Worm (Caenorhabditis elegans): ENCODE results near the gene npr-31.

The npr-31 gene

ce11 chrII:7144307-7144706 is at the start of gene npr-31:
Gene npr-31, plus strand, starts transcription at chrII:7144607.
- TF ChIP-seq W03F9.2 (tag; optimal IDR thresholded peaks at IDR 0.05) (no peak), him-1 (tag; optimal IDR thresholded peaks at IDR 0.05) (no peak), dao-5 (tag; optimal IDR thresholded peaks at IDR 0.05) (no peak)

- TF ChIP-seq dao-5 (tag; optimal IDR thresholded peaks at IDR 0.05) (no peak), W03F9.2 (tag; optimal IDR thresholded peaks at IDR 0.05) (no peak), him-1 (tag; optimal IDR thresholded peaks at IDR 0.05) (no peak)
These were observed 48.4 kb upstream of the npr-31 start for ce11 chrII:7095970-7096369.

DNA sequence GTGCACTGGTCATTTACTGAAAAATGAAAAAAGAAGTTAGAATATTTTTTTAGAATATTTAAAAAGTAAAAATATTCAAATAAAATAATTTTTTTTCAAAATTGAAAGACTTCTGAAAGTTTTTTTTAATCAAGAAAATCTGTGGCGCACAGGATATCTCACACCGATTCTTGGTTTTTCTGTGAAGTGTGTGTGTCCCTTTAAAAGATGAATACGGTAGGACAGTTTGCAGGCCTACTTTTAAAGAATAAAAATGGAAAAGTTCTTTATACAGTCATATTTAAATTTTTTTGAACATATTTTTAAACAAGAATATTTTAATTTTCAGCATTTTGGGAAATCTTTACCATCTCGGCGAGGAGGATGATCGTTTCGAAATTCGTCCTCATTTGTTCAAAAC is 45.8 kb upstream of the npr-31 start, which contains the start of gene mct-5:
Gene mct-5 (minus strand): TSS at position 16 of the 400 bp plus-strand sequence.
- TF ChIP-seq him-1 (tag; optimal IDR thresholded peaks at IDR 0.05) (no peak), dao-5 (tag; optimal IDR thresholded peaks at IDR 0.05) (no peak), W03F9.2 (tag; optimal IDR thresholded peaks at IDR 0.05) (no peak)

DNA sequence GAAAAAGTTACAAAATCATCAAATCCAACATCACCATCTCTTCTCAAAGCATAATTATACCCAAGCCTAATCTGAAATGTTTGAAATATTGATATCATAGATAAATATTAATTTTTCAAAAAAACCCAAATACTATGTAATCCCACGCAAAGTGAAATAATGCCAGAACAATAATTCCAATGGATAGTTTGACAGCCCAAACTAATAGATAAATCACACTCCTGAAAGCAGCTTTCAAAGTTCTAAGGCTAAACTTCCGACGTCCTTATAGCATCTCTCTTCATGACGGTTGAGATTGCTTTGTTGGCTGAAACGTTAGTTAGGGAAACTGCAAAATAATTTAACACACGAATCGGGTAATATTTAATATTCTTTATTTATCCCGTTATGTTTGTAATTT is 45.2 kb upstream of the npr-31 start:
- TF ChIP-seq dao-5 (tag; optimal IDR thresholded peaks at IDR 0.05) (no peak), W03F9.2 (tag; optimal IDR thresholded peaks at IDR 0.05) (no peak), him-1 (tag; optimal IDR thresholded peaks at IDR 0.05) (no peak)

DNA sequence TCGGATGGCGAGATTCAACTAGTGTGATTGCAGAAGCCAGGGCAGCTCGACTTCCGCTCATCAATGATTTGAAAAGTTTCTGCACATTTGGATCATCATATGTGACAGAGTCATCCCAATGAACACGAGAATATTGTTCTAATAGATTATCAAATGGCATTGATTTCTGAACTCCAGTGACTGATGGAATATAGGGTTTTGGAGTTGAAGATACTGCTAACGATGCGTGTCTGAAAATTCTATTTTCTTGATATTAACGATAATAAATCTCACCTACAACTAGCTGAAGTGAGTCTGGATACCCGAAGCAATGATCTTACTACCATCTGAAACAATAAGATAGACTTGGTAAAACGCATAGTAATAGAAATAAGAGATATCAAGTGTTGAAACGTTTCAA is 43.6 kb upstream of the npr-31 start, which contains the start of gene mmaa-1:
Gene mmaa-1 (minus strand): TSS at position 328 of the 400 bp plus-strand sequence.
- TF ChIP-seq him-1 (tag; optimal IDR thresholded peaks at IDR 0.05) (no peak), W03F9.2 (tag; optimal IDR thresholded peaks at IDR 0.05) (no peak), dao-5 (tag; optimal IDR thresholded peaks at IDR 0.05) (no peak)

ce11 chrII:7102288-7102687 is 42.1 kb upstream of the npr-31 start:
- TF ChIP-seq dao-5 (tag; optimal IDR thresholded peaks at IDR 0.05) (no peak), W03F9.2 (tag; optimal IDR thresholded peaks at IDR 0.05) (no peak), him-1 (tag; optimal IDR thresholded peaks at IDR 0.05) (no peak)

ce11 chrII:7103111-7103510 is 41.3 kb upstream of the npr-31 start:
- TF ChIP-seq dao-5 (tag; optimal IDR thresholded peaks at IDR 0.05) (no peak), W03F9.2 (tag; optimal IDR thresholded peaks at IDR 0.05) (no peak), him-1 (tag; optimal IDR thresholded peaks at IDR 0.05) (no peak)

- TF ChIP-seq W03F9.2 (tag; optimal IDR thresholded peaks at IDR 0.05) (peak; percentile 86), dao-5 (tag; optimal IDR thresholded peaks at IDR 0.05) (no peak), him-1 (tag; optimal IDR thresholded peaks at IDR 0.05) (peak; percentile 37)
These were observed 39.4 kb upstream of the npr-31 start, which contains the start of the genes farl-11 and rpl-33 for ce11 chrII:7104794-7105613. Gene farl-11, minus strand, starts transcription at chrII:7105035. Gene rpl-33, plus strand, starts transcription at chrII:7105563.

ce11 chrII:7106313-7106712 is 38.1 kb upstream of the npr-31 start:
- TF ChIP-seq W03F9.2 (tag; optimal IDR thresholded peaks at IDR 0.05) (no peak), him-1 (tag; optimal IDR thresholded peaks at IDR 0.05) (no peak), dao-5 (tag; optimal IDR thresholded peaks at IDR 0.05) (no peak)

DNA sequence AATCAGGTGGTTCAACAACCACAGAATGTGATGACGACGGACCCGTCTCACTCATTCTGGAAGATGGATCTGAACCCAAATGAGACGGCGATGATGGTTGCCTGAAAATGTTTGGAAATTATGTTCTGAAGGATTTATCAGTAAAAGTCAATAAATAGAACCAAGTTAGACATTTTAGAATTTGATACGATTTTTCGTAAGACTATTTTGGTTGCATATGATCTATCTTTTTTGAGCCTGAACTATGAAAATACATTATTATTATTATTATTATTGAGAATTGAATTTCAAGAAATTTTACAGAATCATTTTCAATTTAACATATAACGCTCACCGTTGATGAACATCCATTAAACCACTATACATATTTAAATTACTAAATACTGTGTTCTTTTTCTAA is 34.5 kb upstream of the npr-31 start, which contains the start of gene F10E7.9:
Gene F10E7.9 (minus strand): TSS at position 101 of the 400 bp plus-strand sequence.
- TF ChIP-seq W03F9.2 (tag; optimal IDR thresholded peaks at IDR 0.05) (no peak), dao-5 (tag; optimal IDR thresholded peaks at IDR 0.05) (no peak), him-1 (tag; optimal IDR thresholded peaks at IDR 0.05) (no peak)

- no peak for TF ChIP-seq him-1 (tag; optimal IDR thresholded peaks at IDR 0.05)
- TF ChIP-seq W03F9.2 (tag; optimal IDR thresholded peaks at IDR 0.05) = no peak
- TF ChIP-seq dao-5 (tag; optimal IDR thresholded peaks at IDR 0.05) = no peak
These were observed 33.3 kb upstream of the npr-31 start for ce11 chrII:7111012-7111656.

ce11 chrII:7111657-7112049 is 32.8 kb upstream of the npr-31 start, which contains the start of gene F10E7.5:
Gene F10E7.5, plus strand, starts transcription at chrII:7111978.
- TF ChIP-seq him-1 (tag; optimal IDR thresholded peaks at IDR 0.05) (peak; percentile 51), dao-5 (tag; optimal IDR thresholded peaks at IDR 0.05) (no peak)

DNA sequence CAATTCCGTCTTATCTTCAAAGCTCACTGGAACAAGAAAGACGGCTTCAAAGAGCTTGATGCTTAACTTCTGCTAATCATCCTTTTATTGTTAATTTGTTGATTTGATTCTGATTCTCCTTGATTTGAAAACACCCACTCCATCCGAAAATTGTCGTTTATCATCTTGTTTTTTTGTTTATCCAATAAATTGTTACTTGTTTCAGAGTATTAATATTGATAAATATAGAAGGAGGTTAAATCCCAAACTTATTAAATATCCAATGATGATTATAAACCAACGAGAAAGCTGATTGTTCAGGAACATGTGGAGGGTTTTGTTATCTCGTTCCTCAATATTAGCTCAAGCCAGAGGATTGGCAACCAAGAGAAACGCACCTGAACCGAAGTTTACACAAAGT is 31.6 kb upstream of the npr-31 start, which contains the start of gene F10E7.6:
Gene F10E7.6 (plus strand): TSS at position 301 of the 400 bp plus-strand sequence.
- no peak for TF ChIP-seq W03F9.2 (tag; optimal IDR thresholded peaks at IDR 0.05)
- no peak for TF ChIP-seq him-1 (tag; optimal IDR thresholded peaks at IDR 0.05)
- TF ChIP-seq dao-5 (tag; optimal IDR thresholded peaks at IDR 0.05) = no peak

- TF ChIP-seq W03F9.2 (tag; optimal IDR thresholded peaks at IDR 0.05) (no peak), dao-5 (tag; optimal IDR thresholded peaks at IDR 0.05) (no peak), him-1 (tag; optimal IDR thresholded peaks at IDR 0.05) (no peak)
These were observed 28.8 kb upstream of the npr-31 start, which contains the start of gene cutl-5 for ce11 chrII:7115638-7116037. Gene cutl-5, minus strand, starts transcription at chrII:7115906.
